Fruit fly (Drosophila melanogaster): ENCODE data around the gene Myo95E.

Gene Myo95E

DNA sequence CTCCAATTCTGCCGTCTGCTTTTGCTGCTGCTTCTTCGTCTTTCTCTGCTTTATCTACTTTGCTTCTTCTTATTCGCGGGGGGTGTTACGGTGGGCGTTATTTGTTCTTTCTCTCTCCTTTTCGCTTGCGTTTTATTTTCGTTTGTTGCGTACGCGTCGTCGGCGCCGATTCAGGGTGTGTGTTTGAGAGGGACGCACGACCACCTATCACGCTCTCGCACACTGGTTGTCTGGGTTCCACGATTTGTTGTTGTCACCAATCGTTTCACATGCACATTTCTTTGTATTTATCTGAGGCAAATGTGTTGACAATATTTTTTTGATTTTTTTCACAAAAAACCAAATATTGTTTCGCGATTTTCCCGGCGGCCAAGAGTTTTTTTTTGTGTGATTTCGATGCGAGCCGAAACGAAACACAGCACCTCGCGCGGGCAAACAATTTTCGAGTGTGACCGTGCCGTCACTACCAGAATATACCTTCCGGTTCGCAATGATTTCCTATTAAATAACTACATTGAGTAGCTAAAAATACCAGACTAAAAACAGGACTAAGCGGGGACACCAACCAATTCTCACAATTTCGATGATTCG, 55.9 kb downstream of the Myo95E start, which contains the start of gene Syx1A (continued):
- no peak for TF ChIP-seq CG11762 (GFP tag; optimal IDR thresholded peaks at IDR 0.05; ENCODE audit: insufficient read depth)
- no peak for TF ChIP-seq Ets96B (tag; optimal IDR thresholded peaks at IDR 0.05)
- TF ChIP-seq cyc (GFP tag; optimal IDR thresholded peaks at IDR 0.05): no peak
- TF ChIP-seq Hr4 (GFP tag; optimal IDR thresholded peaks at IDR 0.05): no peak
- peak; percentile 2 for TF ChIP-seq Sox102F (GFP tag; optimal IDR thresholded peaks at IDR 0.05)
- TF ChIP-seq Blimp-1 (GFP tag; optimal IDR thresholded peaks at IDR 0.05): no peak
- no peak for TF ChIP-seq lz (GFP tag; optimal IDR thresholded peaks at IDR 0.05)
- TF ChIP-seq Eip93F (GFP tag; optimal IDR thresholded peaks at IDR 0.05): no peak
- no peak for TF ChIP-seq CG8319 (GFP tag; optimal IDR thresholded peaks at IDR 0.05)
- peak; percentile 27 for TF ChIP-seq CG3919 (GFP tag; optimal IDR thresholded peaks at IDR 0.05)
- no peak for TF ChIP-seq OdsH (GFP tag; optimal IDR thresholded peaks at IDR 0.05)
- TF ChIP-seq achi (GFP tag; optimal IDR thresholded peaks at IDR 0.05): no peak
- TF ChIP-seq fkh (GFP tag; optimal IDR thresholded peaks at IDR 0.05): peak; percentile 89
- TF ChIP-seq Ets21C (GFP tag; optimal IDR thresholded peaks at IDR 0.05): no peak
- no peak for TF ChIP-seq CG9139 (GFP tag; optimal IDR thresholded peaks at IDR 0.05)
- TF ChIP-seq svp (GFP tag): no peak
- TF ChIP-seq fd59A (GFP tag; optimal IDR thresholded peaks at IDR 0.05): no peak
- TF ChIP-seq CG6808 (GFP tag; optimal IDR thresholded peaks at IDR 0.05): peak; percentile 7
- TF ChIP-seq CG8632 (GFP tag; optimal IDR thresholded peaks at IDR 0.05): no peak
- no peak for TF ChIP-seq acj6 (GFP tag; optimal IDR thresholded peaks at IDR 0.05)
- TF ChIP-seq spab (GFP tag; optimal IDR thresholded peaks at IDR 0.05): no peak
- TF ChIP-seq salr (GFP tag; optimal IDR thresholded peaks at IDR 0.05): no peak
- no peak for TF ChIP-seq dsx (GFP tag; optimal IDR thresholded peaks at IDR 0.05; ENCODE audit: poor library complexity, severe bottlenecking)
- no peak for TF ChIP-seq Gug (GFP tag; IDR thresholded peaks at IDR 0.05)
- peak; percentile 21 for TF ChIP-seq vri (GFP tag; optimal IDR thresholded peaks at IDR 0.05)
- TF ChIP-seq CG11902 (GFP tag; optimal IDR thresholded peaks at IDR 0.05): no peak
- TF ChIP-seq Hr39 (GFP tag; optimal IDR thresholded peaks at IDR 0.05): no peak
- TF ChIP-seq topi (GFP tag; optimal IDR thresholded peaks at IDR 0.05): peak; percentile 27
- no peak for TF ChIP-seq CG10631 (GFP tag; optimal IDR thresholded peaks at IDR 0.05)

All from whole organism, prepupa.